Fruit fly (Drosophila melanogaster): Measurements from ENCODE around the gene hay.

Gene hay

dm6 chr3L:10637819-10638218 is 6.9 kb downstream of the hay start, which contains the start of gene Cnep1r2 (continued):
- TF ChIP-seq Eip78C (GFP tag) (peak; percentile 94), Sox15 (GFP tag; optimal IDR thresholded peaks at IDR 0.05) (peak; percentile 93), CG4318 (GFP tag; optimal IDR thresholded peaks at IDR 0.05) (peak; percentile 91), CG31627 (GFP tag; optimal IDR thresholded peaks at IDR 0.05) (peak; percentile 84), spab (GFP tag; optimal IDR thresholded peaks at IDR 0.05) (peak; percentile 87), CG6163 (GFP tag; IDR thresholded peaks at IDR 0.05) (peak; percentile 92; the same call in 2 of the 3 replicates), Ets21C (GFP tag; optimal IDR thresholded peaks at IDR 0.05) (peak; percentile 75), eg (GFP tag; IDR thresholded peaks at IDR 0.05) (peak; percentile 94), CG6808 (GFP tag; optimal IDR thresholded peaks at IDR 0.05) (peak; percentile 88), dac (GFP tag; optimal IDR thresholded peaks at IDR 0.05) (peak; percentile 80), CG3919 (GFP tag; optimal IDR thresholded peaks at IDR 0.05) (peak; percentile 88), CG11902 (GFP tag; optimal IDR thresholded peaks at IDR 0.05) (peak; percentile 85), CG16779 (tag; optimal IDR thresholded peaks at IDR 0.05) (no peak), OdsH (GFP tag; optimal IDR thresholded peaks at IDR 0.05) (peak; percentile 93), CG8632 (GFP tag; optimal IDR thresholded peaks at IDR 0.05) (peak; percentile 93), CG8319 (GFP tag; optimal IDR thresholded peaks at IDR 0.05) (peak; percentile 83), Lpt (GFP tag; optimal IDR thresholded peaks at IDR 0.05) (peak; percentile 62), CG8119 (GFP tag; IDR thresholded peaks at IDR 0.05) (peak; percentile 92), Met (GFP tag; optimal IDR thresholded peaks at IDR 0.05) (no peak), CG10631 (GFP tag; optimal IDR thresholded peaks at IDR 0.05) (peak; percentile 97), esn (GFP tag; optimal IDR thresholded peaks at IDR 0.05) (peak; percentile 92), net (GFP tag; optimal IDR thresholded peaks at IDR 0.05) (peak; percentile 85), CG10669 (GFP tag; optimal IDR thresholded peaks at IDR 0.05) (peak; percentile 89)

DNA sequence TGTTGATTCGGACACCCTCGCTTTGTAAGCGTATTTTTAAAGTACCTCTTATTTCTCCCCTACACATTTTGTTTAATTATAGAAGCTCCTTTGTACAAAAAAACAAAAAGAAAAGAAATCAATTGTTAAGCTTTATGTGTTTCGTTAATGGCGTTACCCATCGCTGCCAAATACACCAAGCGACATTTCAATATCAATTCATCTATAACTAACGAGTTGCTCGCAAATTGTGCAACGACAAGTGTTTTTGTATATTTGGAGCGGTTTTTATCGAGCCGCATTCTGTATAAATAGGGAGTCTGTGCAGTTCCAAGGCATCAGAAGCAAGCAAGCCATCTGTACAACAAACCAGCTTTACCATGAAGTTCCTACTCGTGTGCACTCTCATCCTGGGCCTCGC is 8.6 kb downstream of the hay start, which contains the start of gene CG18628:
CG18628 (plus strand) TSS at position 301 of the 400 bp plus-strand sequence.
- TF ChIP-seq CG31627 (GFP tag; optimal IDR thresholded peaks at IDR 0.05): no peak
- TF ChIP-seq Lpt (GFP tag; optimal IDR thresholded peaks at IDR 0.05): no peak
- TF ChIP-seq esn (GFP tag; optimal IDR thresholded peaks at IDR 0.05): no peak
- no peak for TF ChIP-seq CG3919 (GFP tag; optimal IDR thresholded peaks at IDR 0.05)
- TF ChIP-seq Ets21C (GFP tag; optimal IDR thresholded peaks at IDR 0.05): no peak
- TF ChIP-seq dsx (GFP tag; optimal IDR thresholded peaks at IDR 0.05; ENCODE audit: poor library complexity, severe bottlenecking): no peak
- no peak for TF ChIP-seq spab (GFP tag; optimal IDR thresholded peaks at IDR 0.05)
- TF ChIP-seq Eip93F (GFP tag; optimal IDR thresholded peaks at IDR 0.05): no peak
- no peak for TF ChIP-seq CG7368 (GFP tag; optimal IDR thresholded peaks at IDR 0.05)

- TF ChIP-seq svp (GFP tag): no peak
These were observed 10.7 kb downstream of the hay start, which contains the start of gene CG14154 for dm6 chr3L:10641589-10641988. Gene CG14154, plus strand, starts transcription at chr3L:10641889.

- TF ChIP-seq CG7368 (GFP tag; optimal IDR thresholded peaks at IDR 0.05): no peak
- no peak for TF ChIP-seq acj6 (GFP tag; optimal IDR thresholded peaks at IDR 0.05)
- TF ChIP-seq CG6276 (GFP tag; optimal IDR thresholded peaks at IDR 0.05): no peak
These were observed 12.3 kb downstream of the hay start, which contains the start of gene CG14153 for dm6 chr3L:10643228-10643627. Gene CG14153, plus strand, starts transcription at chr3L:10643528.

- TF ChIP-seq Eip78C (GFP tag): peak; percentile 21
- TF ChIP-seq eg (GFP tag; IDR thresholded peaks at IDR 0.05): 0 out of 3 replicates have a peak, but pooled peaks have one; percentile 27
- TF ChIP-seq Sox14 (GFP tag; optimal IDR thresholded peaks at IDR 0.05): no peak
- no peak for TF ChIP-seq svp (GFP tag)
- peak in 1 of 2 experiments; percentile 80 for TF ChIP-seq ss (GFP tag; optimal IDR thresholded peaks at IDR 0.05)
These were observed 15.1 kb downstream of the hay start for dm6 chr3L:10645965-10646364.

DNA sequence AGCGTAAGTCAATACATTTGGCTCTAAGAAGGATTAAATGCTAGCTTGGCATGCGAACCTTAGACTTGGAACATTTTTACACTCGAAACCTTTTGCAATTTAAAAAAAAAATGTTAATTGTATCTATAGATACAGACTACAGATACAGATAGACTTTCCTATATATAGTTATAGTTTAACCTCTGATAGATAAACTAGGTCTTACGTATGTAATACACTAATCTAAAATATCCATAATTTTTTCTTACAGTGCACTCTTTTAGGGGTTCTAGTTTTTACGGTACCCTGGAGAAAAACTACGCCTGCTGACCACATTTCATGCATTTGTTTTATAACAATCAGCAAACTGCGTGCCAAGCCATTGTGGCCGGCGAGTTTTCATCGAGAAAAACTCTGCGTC is 16.3 kb downstream of the hay start:
- TF ChIP-seq CG8119 (GFP tag; IDR thresholded peaks at IDR 0.05) (peak; percentile 58; the same call in 2 of the 3 replicates), Eip78C (GFP tag) (peak; percentile 27), Gug (GFP tag; IDR thresholded peaks at IDR 0.05) (no peak), OdsH (GFP tag; optimal IDR thresholded peaks at IDR 0.05) (no peak), CG15336 (GFP tag; IDR thresholded peaks at IDR 0.05) (peak; percentile 54), CG1621 (tag; optimal IDR thresholded peaks at IDR 0.05) (no peak), Sox102F (GFP tag; optimal IDR thresholded peaks at IDR 0.05) (no peak), CG6854 (GFP tag; optimal IDR thresholded peaks at IDR 0.05) (no peak), eg (GFP tag; IDR thresholded peaks at IDR 0.05) (0 out of 3 replicates have a peak, but pooled peaks have one; percentile 14), CG6808 (GFP tag; optimal IDR thresholded peaks at IDR 0.05) (no peak), CG32006 (GFP tag; optimal IDR thresholded peaks at IDR 0.05) (peak; percentile 14)
